Fruit fly (Drosophila melanogaster) whole organism, embryonic: ENCODE results near the gene Tbcc.

Experiments
- Bgb ChIP-seq: fragments of 200-800 bp; sonication (Bioruptor generic); IDR thresholded peaks from 2 replicates; pipeline ENCODE4 v1.3.6; 2022; ENCODE audit warnings: missing biosample characterization, missing genetic modification characterization; ENCODE audit not compliant: partially characterized antibody
- CG10959 ChIP-seq: fragments of 200-800 bp; sonication (Bioruptor generic); IDR thresholded peaks from 2 replicates; pipeline ENCODE4 v1.3.6; 2022; ENCODE audit warnings: missing biosample characterization, missing genetic modification characterization
- CG10979 ChIP-seq: fragments of 200-800 bp; sonication (Bioruptor generic); optimal IDR thresholded peaks from 2 replicates; lab custom pipeline; 2018; ENCODE audit warnings: missing biosample characterization, mild to moderate bottlenecking, missing genetic modification characterization, moderate library complexity
- CG11695 ChIP-seq: fragments of 200-800 bp; sonication (Bioruptor generic); IDR thresholded peaks from 3 replicates; pipeline ENCODE4 v1.3.6; 2022; ENCODE audit warnings: missing biosample characterization, missing genetic modification characterization
- CG11723 ChIP-seq: fragments of 200-800 bp; sonication (Bioruptor generic); optimal IDR thresholded peaks from 2 replicates; lab custom pipeline; 2017; ENCODE audit warnings: missing biosample characterization, mild to moderate bottlenecking, missing genetic modification characterization
- CG13424 ChIP-seq: fragments of 200-800 bp; sonication (Bioruptor generic); optimal IDR thresholded peaks from 2 replicates; lab custom pipeline; 2019; ENCODE audit warnings: missing biosample characterization, mild to moderate bottlenecking, missing genetic modification characterization, moderate library complexity
- CG1647 ChIP-seq: fragments of 200-800 bp; sonication (Bioruptor generic); optimal IDR thresholded peaks from 3 replicates; lab custom pipeline; 2016; ENCODE audit warnings: missing biosample characterization, missing genetic modification characterization
- CG17359 ChIP-seq: fragments of 200-800 bp; sonication (Bioruptor generic); optimal IDR thresholded peaks from 3 replicates; lab custom pipeline; 2018; ENCODE audit warnings: missing biosample characterization, mild to moderate bottlenecking, missing genetic modification characterization, moderate library complexity
- CG30403 ChIP-seq: fragments of 200-800 bp; sonication (Bioruptor generic); optimal IDR thresholded peaks from 3 replicates; lab custom pipeline; 2016; ENCODE audit warnings: missing biosample characterization, missing genetic modification characterization
- CG31224 ChIP-seq: fragments of 200-800 bp; sonication (Bioruptor generic); IDR thresholded peaks from 2 replicates; pipeline ENCODE4 v1.3.6; 2022; ENCODE audit warnings: missing biosample characterization, missing genetic modification characterization
- CG33213 ChIP-seq: fragments of 200-800 bp; sonication (Bioruptor generic); optimal IDR thresholded peaks from 3 replicates; lab custom pipeline; 2016; ENCODE audit warnings: missing biosample characterization, missing genetic modification characterization
- CG43689 ChIP-seq: fragments of 200-800 bp; sonication (Bioruptor generic); IDR thresholded peaks from 2 replicates; pipeline ENCODE4 v1.3.6; 2022; ENCODE audit warnings: missing biosample characterization, missing genetic modification characterization
- CG7987 ChIP-seq: fragments of 200-800 bp; sonication (Bioruptor generic); optimal IDR thresholded peaks from 2 replicates; lab custom pipeline; 2018; ENCODE audit warnings: missing biosample characterization, mild to moderate bottlenecking, missing genetic modification characterization, moderate library complexity
- CG9437 ChIP-seq: fragments of 200-800 bp; sonication (Bioruptor generic); optimal IDR thresholded peaks from 2 replicates; lab custom pipeline; 2018; ENCODE audit warnings: missing biosample characterization, mild to moderate bottlenecking, missing genetic modification characterization
- CHES-1-like ChIP-seq: fragments of 200-800 bp; sonication (Bioruptor generic); optimal IDR thresholded peaks from 2 replicates; lab custom pipeline; 2016; ENCODE audit warnings: missing biosample characterization, missing genetic modification characterization
- D19A ChIP-seq: fragments of 200-800 bp; optimal IDR thresholded peaks from 3 replicates; lab custom pipeline; 2019; ENCODE audit warnings: missing biosample characterization, mild to moderate bottlenecking, missing genetic modification characterization, moderate library complexity
- H2.0 ChIP-seq: fragments of 200-800 bp; sonication (Bioruptor generic); IDR thresholded peaks from 2 replicates; pipeline ENCODE4 v1.3.6; 2022; ENCODE audit warnings: missing biosample characterization, missing genetic modification characterization
- HLH4C ChIP-seq: fragments of 200-800 bp; sonication (Bioruptor generic); IDR thresholded peaks from 3 replicates; pipeline ENCODE4 v1.3.6; 2022; ENCODE audit warnings: missing biosample characterization, missing genetic modification characterization; ENCODE audit not compliant: partially characterized antibody
- Myb ChIP-seq: fragments of 200-800 bp; sonication (Bioruptor generic); optimal IDR thresholded peaks from 2 replicates; lab custom pipeline; 2016; ENCODE audit warnings: missing biosample characterization, missing genetic modification characterization
- NK7.1 ChIP-seq: fragments of 200-800 bp; sonication (Bioruptor generic); optimal IDR thresholded peaks from 3 replicates; lab custom pipeline; 2016; ENCODE audit warnings: missing biosample characterization, missing genetic modification characterization
- Oaz ChIP-seq: fragments of 200-800 bp; sonication (Bioruptor generic); IDR thresholded peaks from 2 replicates; pipeline ENCODE4 v1.3.6; 2022; ENCODE audit warnings: missing biosample characterization, missing genetic modification characterization
- Scr ChIP-seq: fragments of 200-800 bp; sonication (Bioruptor generic); IDR thresholded peaks from 2 replicates; pipeline ENCODE4 v1.3.6; 2022; ENCODE audit warnings: missing biosample characterization, missing genetic modification characterization; ENCODE audit not compliant: partially characterized antibody
- Sox102F ChIP-seq: fragments of 200-800 bp; sonication (Bioruptor generic); optimal IDR thresholded peaks from 2 replicates; lab custom pipeline; 2018; ENCODE audit warnings: missing biosample characterization, mild to moderate bottlenecking, missing genetic modification characterization, moderate library complexity
- Xbp1 ChIP-seq: fragments of 200-800 bp; sonication (Bioruptor generic); optimal IDR thresholded peaks from 3 replicates; lab custom pipeline; 2016; ENCODE audit warnings: missing biosample characterization, mild to moderate bottlenecking, missing genetic modification characterization
- YL-1 ChIP-seq: fragments of 200-800 bp; sonication (Bioruptor generic); optimal IDR thresholded peaks from 3 replicates; lab custom pipeline; 2017; ENCODE audit warnings: missing biosample characterization, mild to moderate bottlenecking, missing genetic modification characterization
- cas ChIP-seq: fragments of 200-800 bp; sonication (Bioruptor generic); IDR thresholded peaks from 2 replicates; pipeline ENCODE4 v1.3.6; 2022; ENCODE audit warnings: missing biosample characterization, missing genetic modification characterization
- dm ChIP-seq: fragments of 200-800 bp; sonication (Bioruptor generic); optimal IDR thresholded peaks from 3 replicates; lab custom pipeline; 2016; ENCODE audit warnings: missing biosample characterization, missing genetic modification characterization
- dmrt99B ChIP-seq: fragments of 200-800 bp; sonication (Bioruptor generic); optimal IDR thresholded peaks from 2 replicates; lab custom pipeline; 2018; ENCODE audit warnings: missing biosample characterization, mild to moderate bottlenecking, missing genetic modification characterization, moderate library complexity
- dpn ChIP-seq, 2 experiments: fragments of 200-800 bp; sonication (Bioruptor generic); optimal IDR thresholded peaks; 3 replicates each; lab custom pipeline; 2016; ENCODE audit warnings: missing biosample characterization in 2 of 2, missing genetic modification characterization in 2 of 2
- eyg ChIP-seq: fragments of 200-800 bp; sonication (Bioruptor generic); optimal IDR thresholded peaks from 3 replicates; lab custom pipeline; 2016; ENCODE audit warnings: missing biosample characterization, missing genetic modification characterization
- fd64A ChIP-seq: fragments of 200-800 bp; sonication (Bioruptor generic); optimal IDR thresholded peaks from 3 replicates; lab custom pipeline; 2018; ENCODE audit warnings: missing biosample characterization, mild to moderate bottlenecking, missing genetic modification characterization
- grn ChIP-seq: fragments of 200-800 bp; sonication (Bioruptor generic); optimal IDR thresholded peaks from 3 replicates; lab custom pipeline; 2017; ENCODE audit warnings: missing biosample characterization, missing genetic modification characterization
- gsb ChIP-seq: fragments of 200-800 bp; sonication (Bioruptor generic); IDR thresholded peaks from 2 replicates; pipeline ENCODE4 v1.3.6; 2022; ENCODE audit warnings: missing biosample characterization, missing genetic modification characterization
- gsb-n ChIP-seq: fragments of 200-800 bp; sonication (Bioruptor generic); optimal IDR thresholded peaks from 3 replicates; lab custom pipeline; 2018; ENCODE audit warnings: missing biosample characterization, mild to moderate bottlenecking, missing genetic modification characterization
- her ChIP-seq: fragments of 200-800 bp; sonication (Bioruptor generic); optimal IDR thresholded peaks from 2 replicates; lab custom pipeline; 2016; ENCODE audit warnings: missing biosample characterization, missing genetic modification characterization
- ind ChIP-seq: fragments of 200-800 bp; sonication (Bioruptor generic); optimal IDR thresholded peaks from 3 replicates; lab custom pipeline; 2016; ENCODE audit warnings: missing biosample characterization, missing genetic modification characterization
- inv ChIP-seq: fragments of 200-800 bp; sonication (Bioruptor generic); IDR thresholded peaks from 2 replicates; pipeline ENCODE4 v1.3.6; 2022; ENCODE audit warnings: missing biosample characterization, missing genetic modification characterization; ENCODE audit not compliant: partially characterized antibody
- lbe ChIP-seq: fragments of 200-800 bp; sonication (Bioruptor generic); optimal IDR thresholded peaks from 2 replicates; lab custom pipeline; 2016; ENCODE audit warnings: missing biosample characterization, mild to moderate bottlenecking, missing genetic modification characterization
- maf-S ChIP-seq: fragments of 200-800 bp; sonication (Bioruptor generic); optimal IDR thresholded peaks from 2 replicates; lab custom pipeline; 2016; ENCODE audit warnings: missing biosample characterization, missing genetic modification characterization
- mld ChIP-seq: fragments of 200-800 bp; sonication (Bioruptor generic); IDR thresholded peaks from 3 replicates; pipeline ENCODE4 v1.3.6; 2022; ENCODE audit warnings: missing biosample characterization, missing genetic modification characterization; ENCODE audit not compliant: partially characterized antibody
- nerfin-1 ChIP-seq: fragments of 200-800 bp; sonication (Bioruptor generic); optimal IDR thresholded peaks from 3 replicates; lab custom pipeline; 2019; ENCODE audit warnings: missing biosample characterization, mild to moderate bottlenecking, missing genetic modification characterization, moderate library complexity
- pros ChIP-seq: fragments of 200-800 bp; sonication (Bioruptor generic); optimal IDR thresholded peaks from 3 replicates; lab custom pipeline; 2019; ENCODE audit warnings: missing biosample characterization, mild to moderate bottlenecking, missing genetic modification characterization, moderate library complexity
- sc ChIP-seq, 3 experiments: fragments of >200 bp in 2 of 3; fragments of 200-800 bp in 1 of 3; sonication (Bioruptor generic) in 1 of 3; optimal IDR thresholded peaks; 2 replicates in 2 of 3; 3 replicates in 1 of 3; lab custom pipeline; 2017; ENCODE audit warnings: mild to moderate bottlenecking in 1 of 3, missing biosample characterization in 1 of 3, missing genetic modification characterization in 1 of 3, missing genetic modification reagents in 1 of 3
- sens-2 ChIP-seq: fragments of 200-800 bp; sonication (Bioruptor generic); IDR thresholded peaks from 2 replicates; pipeline ENCODE4 v1.3.6; 2022; ENCODE audit warnings: missing biosample characterization, missing genetic modification characterization
- shn ChIP-seq: fragments of 200-800 bp; sonication (Bioruptor generic); optimal IDR thresholded peaks from 3 replicates; lab custom pipeline; 2016; ENCODE audit warnings: missing biosample characterization, missing genetic modification characterization
- slbo ChIP-seq: fragments of 200-800 bp; sonication (Bioruptor generic); IDR thresholded peaks from 2 replicates; pipeline ENCODE4 v1.3.6; 2022; ENCODE audit warnings: missing biosample characterization, missing genetic modification characterization
- stc ChIP-seq: fragments of 200-800 bp; sonication (Bioruptor generic); IDR thresholded peaks from 2 replicates; pipeline ENCODE4 v1.3.6; 2022; ENCODE audit warnings: missing biosample characterization, missing genetic modification characterization
- tio ChIP-seq: fragments of 200-800 bp; sonication (Bioruptor generic); optimal IDR thresholded peaks from 2 replicates; lab custom pipeline; 2017; ENCODE audit warnings: missing biosample characterization, missing genetic modification characterization, inconsistent platforms
- tna ChIP-seq: fragments of 200-800 bp; sonication (Bioruptor generic); IDR thresholded peaks from 2 replicates; pipeline ENCODE4 v1.3.6; 2022; ENCODE audit warnings: missing biosample characterization, missing genetic modification characterization; ENCODE audit not compliant: partially characterized antibody
- tx ChIP-seq: fragments of 200-800 bp; sonication (Bioruptor generic); optimal IDR thresholded peaks from 2 replicates; lab custom pipeline; 2016; ENCODE audit warnings: missing biosample characterization, missing genetic modification characterization
- zfh2 ChIP-seq: fragments of 200-800 bp; sonication (Bioruptor generic); optimal IDR thresholded peaks from 2 replicates; lab custom pipeline; 2016; ENCODE audit warnings: missing biosample characterization, missing genetic modification characterization

Gene Tbcc

dm6 chr2L:4222921-4223279 is 35.3 kb upstream of the Tbcc start (continued):
- TF ChIP-seq mld (no peak), CG7987 (GFP tag; lab: Kevin White, UChicago) (peak; percentile 25), shn (peak; percentile 10), CG17359 (tag; lab: Kevin White, UChicago) (peak; percentile 54), dpn (GFP tag; optimal IDR thresholded peaks at IDR 0.05; lab: Kevin White, UChicago) (peak; percentile 10 to 22), slbo (peak; percentile 56), CHES-1-like (peak; percentile 11), H2.0 (GFP tag; lab: Robert Waterston, UW) (0 out of 2 replicates have a peak, but pooled peaks have one; percentile 38), tna (no peak), lbe (GFP tag; lab: Kevin White, UChicago) (peak; percentile 82), CG30403 (GFP tag; lab: Kevin White, UChicago) (peak; percentile 57), stc (GFP tag; lab: Robert Waterston, UW) (no peak), tio (GFP tag; lab: Kevin White, UChicago) (peak; percentile 74), CG10979 (tag; lab: Kevin White, UChicago) (peak; percentile 86), ind (GFP tag; lab: Kevin White, UChicago) (peak; percentile 45), CG31224 (GFP tag; lab: Robert Waterston, UW) (no peak; the same call in 1 of the 2 replicates), gsb-n (tag; lab: Kevin White, UChicago) (peak; percentile 61), CG11695 (GFP tag; lab: Robert Waterston, UW) (no peak), tx (GFP tag; lab: Kevin White, UChicago) (no peak), grn (GFP tag; lab: Kevin White, UChicago) (no peak), D19A (tag; lab: Kevin White, UChicago) (peak; percentile 73), sc (optimal IDR thresholded peaks at IDR 0.05; lab: Kevin White, UChicago) (no peak), sc (GFP tag; optimal IDR thresholded peaks at IDR 0.05; lab: Kevin White, UChicago) (peak; percentile 69), Bgb (no peak), CG33213 (GFP tag; lab: Kevin White, UChicago) (no peak), Sox102F (GFP tag; lab: Kevin White, UChicago) (peak; percentile 35), pros (GFP tag; lab: Kevin White, UChicago) (no peak), CG9437 (GFP tag; lab: Kevin White, UChicago) (peak; percentile 33), CG11723 (GFP tag; lab: Kevin White, UChicago) (peak; percentile 27), YL-1 (GFP tag; lab: Kevin White, UChicago) (no peak), NK7.1 (GFP tag; lab: Kevin White, UChicago) (no peak), sens-2 (GFP tag; lab: Robert Waterston, UW) (no peak), CG1647 (GFP tag; lab: Kevin White, UChicago) (no peak), CG13424 (tag; lab: Kevin White, UChicago) (peak; percentile 58), CG43689 (GFP tag; lab: Robert Waterston, UW) (no peak), her (GFP tag; lab: Kevin White, UChicago) (no peak), dmrt99B (tag; lab: Kevin White, UChicago) (peak; percentile 42), CG10959 (GFP tag; lab: Robert Waterston, UW) (peak; percentile 66), zfh2 (GFP tag; lab: Kevin White, UChicago) (peak; percentile 29), eyg (GFP tag; lab: Kevin White, UChicago) (no peak), Scr (no peak), nerfin-1 (tag; lab: Kevin White, UChicago) (peak; percentile 60), Xbp1 (peak; percentile 62), fd64A (GFP tag; lab: Kevin White, UChicago) (no peak), dm (GFP tag; lab: Kevin White, UChicago) (no peak), maf-S (no peak), cas (no peak), HLH4C (GFP tag; lab: Robert Waterston, UW) (no peak), gsb (GFP tag; lab: Robert Waterston, UW) (no peak), Oaz (GFP tag; lab: Robert Waterston, UW) (no peak), inv (GFP tag; lab: Robert Waterston, UW) (no peak), Myb (GFP tag; lab: Kevin White, UChicago) (no peak)
